Worm (Caenorhabditis elegans): ENCODE data around the gene srd-35.
"Not testable (repeated sequence)": the region's sequence is repeated elsewhere in the genome, so short reads cannot be mapped to it uniquely, and the experiment has no call there.

The srd-35 gene

ce11 chrV:12967925-12968327, 3.8 kb downstream of the srd-35 start, which contains the start of gene R186.8 (continued):
- TF ChIP-seq ctbp-1 (GFP tag; IDR thresholded peaks at IDR 0.05) (peak; percentile 69; the same call in 1 of the 2 replicates), vab-7 (GFP tag; IDR thresholded peaks at IDR 0.05) (peak; percentile 71; the same call in 1 of the 2 replicates), T26A8.4 (GFP tag; IDR thresholded peaks at IDR 0.05) (peak; percentile 87; the same call in 1 of the 2 replicates), nhr-42 (GFP tag; IDR thresholded peaks at IDR 0.05) (peak; percentile 88), daf-8 (GFP tag; IDR thresholded peaks at IDR 0.05) (0 out of 2 replicates have a peak, but pooled peaks have one; percentile 35), F37D6.2 (tag; optimal IDR thresholded peaks at IDR 0.05) (peak; percentile 37), arid-1 (GFP tag; conservative IDR thresholded peaks at IDR 0.05) (peak; percentile 72), nhr-11 (tag; optimal IDR thresholded peaks at IDR 0.05) (peak; percentile 37), daf-16 (GFP tag; optimal IDR thresholded peaks at IDR 0.05) (peak in 1 of 2 experiments; percentile 21), daf-16 (tag; optimal IDR thresholded peaks at IDR 0.05) (peak; percentile 35), hif-1 (tag; optimal IDR thresholded peaks at IDR 0.05) (peak in 1 of 2 experiments; percentile 56), dmd-9 (GFP tag; IDR thresholded peaks at IDR 0.05) (peak; percentile 81), pha-4 (GFP tag; IDR thresholded peaks at IDR 0.05) (peak; percentile 77), Y48G9A.11 (GFP tag; IDR thresholded peaks at IDR 0.05) (peak; percentile 52; the same call in 1 of the 2 replicates), mes-2 (tag; optimal IDR thresholded peaks at IDR 0.05; ENCODE audit: poor library complexity, severe bottlenecking) (peak; percentile 79), lin-1 (GFP tag; IDR thresholded peaks at IDR 0.05) (peak; percentile 12; the same call in 1 of the 2 replicates), spr-3 (GFP tag; optimal IDR thresholded peaks at IDR 0.05) (peak; percentile 38), ceh-20 (GFP tag; IDR thresholded peaks at IDR 0.05) (peak; percentile 82), zfp-3 (GFP tag; conservative IDR thresholded peaks at IDR 0.05) (peak; percentile 87), zfp-2 (tag; optimal IDR thresholded peaks at IDR 0.05) (peak; percentile 72), aha-1 (tag) (peak; percentile 96), rbr-2 (tag; optimal IDR thresholded peaks at IDR 0.05) (peak; percentile 86), T20F7.1 (GFP tag; optimal IDR thresholded peaks at IDR 0.05) (peak; percentile 92), lin-15B (tag; optimal IDR thresholded peaks at IDR 0.05) (peak; percentile 18), nhr-77 (tag; optimal IDR thresholded peaks at IDR 0.05) (peak; percentile 54), mep-1 (tag; optimal IDR thresholded peaks at IDR 0.05) (peak; percentile 74)
- not testable (repeated sequence) for TF ChIP-seq pha-4 (tag; optimal IDR thresholded peaks at IDR 0.05)

ce11 chrV:12968555-12968954, 4.4 kb downstream of the srd-35 start, which contains the start of gene lin-46:
lin-46 (plus strand) TSS chrV:12968855.
- TF ChIP-seq F49E8.2 (tag; optimal IDR thresholded peaks at IDR 0.05; ENCODE audit: borderline replicate concordance) (no peak), ZK337.2 (GFP tag; IDR thresholded peaks at IDR 0.05) (no peak), ZK546.5 (tag; optimal IDR thresholded peaks at IDR 0.05) (no peak), Y75B8A.6 (GFP tag; IDR thresholded peaks at IDR 0.05) (no peak), F44E2.7 (GFP tag; IDR thresholded peaks at IDR 0.05) (no peak), dmd-6 (GFP tag; IDR thresholded peaks at IDR 0.05) (no peak), nhr-11 (tag; optimal IDR thresholded peaks at IDR 0.05) (no peak), egl-27 (tag; optimal IDR thresholded peaks at IDR 0.05) (no peak), dpl-1 (GFP tag; optimal IDR thresholded peaks at IDR 0.05) (no peak), unc-62 (GFP tag; optimal IDR thresholded peaks at IDR 0.05 in 1 of 2) (no peak), unc-62 (tag; optimal IDR thresholded peaks at IDR 0.05) (no peak), F37D6.2 (tag; optimal IDR thresholded peaks at IDR 0.05) (no peak), nhr-25 (tag; optimal IDR thresholded peaks at IDR 0.05; ENCODE audit: borderline replicate concordance, insufficient read depth) (no peak), nhr-10 (tag; optimal IDR thresholded peaks at IDR 0.05) (no peak), ceh-20 (GFP tag; IDR thresholded peaks at IDR 0.05) (no peak)

All from whole organism, L4 larva.